Fruit fly (Drosophila melanogaster) whole organism, adult: Measurements from ENCODE around the gene Pss.

ENCODE experiments used
- CG12768 ChIP-seq: fragments of 200-800 bp; sonication (Bioruptor generic); optimal IDR thresholded peaks from 2 replicates; lab custom pipeline; 2017; ENCODE audit warnings: missing biosample characterization, missing genetic modification characterization, mild to moderate bottlenecking, moderate library complexity, missing genetic modification reagents
- CG14711 ChIP-seq: fragments of 200-800 bp; sonication (Bioruptor generic); optimal IDR thresholded peaks from 2 replicates; lab custom pipeline; 2018; ENCODE audit warnings: missing biosample characterization, mild to moderate bottlenecking, missing genetic modification characterization, moderate library complexity
- kay ChIP-seq: fragments of 200-800 bp; sonication (Bioruptor generic); peaks from one replicate; lab custom pipeline; 2016; ENCODE audit warnings: missing biosample characterization, missing genetic modification characterization, borderline replicate concordance
- ovo ChIP-seq: fragments of 200-800 bp; sonication (Bioruptor generic); optimal IDR thresholded peaks from 2 replicates; lab custom pipeline; 2016; ENCODE audit warnings: missing biosample characterization, missing genetic modification characterization
- tj ChIP-seq: fragments of 200-800 bp; sonication (Bioruptor generic); optimal IDR thresholded peaks from 3 replicates; lab custom pipeline; 2017; ENCODE audit warnings: missing biosample characterization, mild to moderate bottlenecking, missing genetic modification characterization, moderate library complexity
- toe ChIP-seq: fragments of 200-800 bp; sonication (Bioruptor generic); optimal IDR thresholded peaks from 2 replicates; lab custom pipeline; 2016; ENCODE audit warnings: missing biosample characterization, missing genetic modification characterization

DNA sequence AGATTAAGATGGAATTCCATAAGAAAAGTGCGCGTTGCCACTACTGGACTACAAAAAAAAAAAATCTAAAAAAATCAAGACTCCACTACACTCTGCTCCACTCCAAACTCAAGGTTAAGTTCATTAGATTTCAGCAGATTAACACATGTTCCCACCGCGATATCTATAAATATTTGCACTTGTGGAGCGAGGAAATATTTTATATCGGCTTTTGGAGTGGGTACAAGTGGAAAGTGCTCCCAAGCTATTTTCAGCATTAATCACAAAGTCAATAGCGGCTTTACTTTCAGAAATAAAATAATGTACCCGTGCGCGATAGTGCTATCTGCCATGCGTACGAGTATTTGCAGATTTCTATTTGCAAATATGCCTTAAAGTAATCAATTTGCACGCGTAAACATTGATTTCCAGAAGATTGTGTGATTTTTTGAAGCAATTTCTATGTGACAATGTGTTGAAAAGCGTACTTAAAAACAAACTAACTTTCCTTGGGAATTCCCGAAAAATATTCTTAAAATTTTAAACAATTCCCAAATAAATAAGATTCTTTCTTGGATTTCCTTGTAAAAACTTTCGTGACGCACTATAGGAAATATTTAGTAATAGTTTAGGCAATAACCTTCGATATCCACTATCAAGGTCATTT is 11.8 kb upstream of the Pss start:
- TF ChIP-seq tj (GFP tag; lab: Kevin White, UChicago) (no peak), kay (GFP tag; lab: Kevin White, UChicago) (peak; percentile 78), CG12768 (GFP tag; lab: Kevin White, UChicago) (no peak), toe (GFP tag; lab: Kevin White, UChicago) (no peak), CG14711 (no peak), ovo (GFP tag; lab: Kevin White, UChicago) (no peak)
